Worm (Caenorhabditis elegans): Measurements from ENCODE around the gene F54F2.7.

The F54F2.7 gene

ce11 chrIII:8807246-8807645, at the start of gene F54F2.7:
Gene F54F2.7 (minus strand): TSS chrIII:8807346.
- no peak for TF ChIP-seq F13C5.2 (tag; optimal IDR thresholded peaks at IDR 0.05)
- no peak for TF ChIP-seq ceh-13 (GFP tag; optimal IDR thresholded peaks at IDR 0.05)
- no peak for TF ChIP-seq sea-1 (GFP tag; conservative IDR thresholded peaks at IDR 0.05)
- TF ChIP-seq aly-1 (tag; optimal IDR thresholded peaks at IDR 0.05): no peak
- TF ChIP-seq ceh-36 (tag; optimal IDR thresholded peaks at IDR 0.05): no peak
- no peak for TF ChIP-seq hmg-4 (GFP tag; optimal IDR thresholded peaks at IDR 0.05)
- TF ChIP-seq tra-4 (tag; optimal IDR thresholded peaks at IDR 0.05): no peak
- TF ChIP-seq hmbx-1 (tag; optimal IDR thresholded peaks at IDR 0.05): no peak
- TF ChIP-seq ama-1 (optimal IDR thresholded peaks at IDR 0.05): no peak
- no peak for TF ChIP-seq hnd-1 (tag; optimal IDR thresholded peaks at IDR 0.05)

ce11 chrIII:8851961-8852360, 44.8 kb upstream of the F54F2.7 start, which contains the start of gene plg-1:
Gene plg-1 (plus strand): TSS chrIII:8852261.
- no peak for TF ChIP-seq scrt-1 (GFP tag; IDR thresholded peaks at IDR 0.05)

- TF ChIP-seq tbx-37 (GFP tag; conservative IDR thresholded peaks at IDR 0.05) (peak; percentile 61), hnd-1 (tag; optimal IDR thresholded peaks at IDR 0.05) (no peak)
Measured at ce11 chrIII:8850482-8851047, 43.4 kb upstream of the F54F2.7 start, which contains the start of gene F44E2.9. Gene F44E2.9 (minus strand): TSS chrIII:8850532.

ce11 chrIII:8849507-8849906, 42.4 kb upstream of the F54F2.7 start, which contains the start of gene F44E2.8:
Gene F44E2.8 (minus strand): TSS chrIII:8849877.
- TF ChIP-seq F13C5.2 (tag; optimal IDR thresholded peaks at IDR 0.05) (no peak), aly-1 (tag; optimal IDR thresholded peaks at IDR 0.05) (no peak), hmg-4 (GFP tag; optimal IDR thresholded peaks at IDR 0.05) (no peak)

- TF ChIP-seq tbx-11 (GFP tag; IDR thresholded peaks at IDR 0.05): no peak
- TF ChIP-seq tra-4 (tag; optimal IDR thresholded peaks at IDR 0.05): no peak
- TF ChIP-seq F13C5.2 (tag; optimal IDR thresholded peaks at IDR 0.05): no peak
- no peak for TF ChIP-seq tbx-37 (GFP tag; conservative IDR thresholded peaks at IDR 0.05)
- TF ChIP-seq ceh-13 (GFP tag; optimal IDR thresholded peaks at IDR 0.05): no peak
- no peak for TF ChIP-seq aly-1 (tag; optimal IDR thresholded peaks at IDR 0.05)
- no peak for TF ChIP-seq hmbx-1 (tag; optimal IDR thresholded peaks at IDR 0.05)
- TF ChIP-seq B0310.2 (tag; optimal IDR thresholded peaks at IDR 0.05): no peak
- TF ChIP-seq sea-1 (GFP tag; conservative IDR thresholded peaks at IDR 0.05): no peak
- TF ChIP-seq hnd-1 (tag; optimal IDR thresholded peaks at IDR 0.05): no peak
- no peak for TF ChIP-seq pes-1 (GFP tag; IDR thresholded peaks at IDR 0.05)
- TF ChIP-seq ets-7 (tag; optimal IDR thresholded peaks at IDR 0.05): no peak
- TF ChIP-seq scrt-1 (GFP tag; IDR thresholded peaks at IDR 0.05): no peak
- TF ChIP-seq ceh-36 (tag; optimal IDR thresholded peaks at IDR 0.05): no peak
Measured at ce11 chrIII:8848372-8848771, 41.2 kb upstream of the F54F2.7 start, which contains the start of gene F44E2.7. Gene F44E2.7 (minus strand): TSS chrIII:8848472.

ce11 chrIII:8847722-8848121, 40.6 kb upstream of the F54F2.7 start:
- TF ChIP-seq sea-1 (GFP tag; conservative IDR thresholded peaks at IDR 0.05) (no peak), ceh-13 (GFP tag; optimal IDR thresholded peaks at IDR 0.05) (no peak), flt-1 (GFP tag; IDR thresholded peaks at IDR 0.05) (no peak), ceh-36 (tag; optimal IDR thresholded peaks at IDR 0.05) (no peak), tra-4 (tag; optimal IDR thresholded peaks at IDR 0.05) (no peak), tbx-37 (GFP tag; conservative IDR thresholded peaks at IDR 0.05) (no peak), ama-1 (optimal IDR thresholded peaks at IDR 0.05) (no peak), scrt-1 (GFP tag; IDR thresholded peaks at IDR 0.05) (no peak), tbx-11 (GFP tag; IDR thresholded peaks at IDR 0.05) (no peak), aly-1 (tag; optimal IDR thresholded peaks at IDR 0.05) (no peak)

- no peak for TF ChIP-seq B0310.2 (tag; optimal IDR thresholded peaks at IDR 0.05)
- TF ChIP-seq sea-1 (GFP tag; conservative IDR thresholded peaks at IDR 0.05): no peak
Measured at ce11 chrIII:8845114-8845513, 38.0 kb upstream of the F54F2.7 start, which contains the start of gene F44E2.6. Gene F44E2.6 (minus strand): TSS chrIII:8845214.

ce11 chrIII:8844137-8844536, 37.0 kb upstream of the F54F2.7 start:
- TF ChIP-seq tbx-37 (GFP tag; conservative IDR thresholded peaks at IDR 0.05) (no peak), hnd-1 (tag; optimal IDR thresholded peaks at IDR 0.05) (no peak), tra-4 (tag; optimal IDR thresholded peaks at IDR 0.05) (no peak), ceh-36 (tag; optimal IDR thresholded peaks at IDR 0.05) (no peak), flt-1 (GFP tag; IDR thresholded peaks at IDR 0.05) (no peak), ceh-13 (GFP tag; optimal IDR thresholded peaks at IDR 0.05) (no peak), tbx-11 (GFP tag; IDR thresholded peaks at IDR 0.05) (no peak), scrt-1 (GFP tag; IDR thresholded peaks at IDR 0.05) (no peak), pes-1 (GFP tag; IDR thresholded peaks at IDR 0.05) (no peak), sea-1 (GFP tag; conservative IDR thresholded peaks at IDR 0.05) (no peak), aly-1 (tag; optimal IDR thresholded peaks at IDR 0.05) (no peak), ama-1 (optimal IDR thresholded peaks at IDR 0.05) (no peak), hmbx-1 (tag; optimal IDR thresholded peaks at IDR 0.05) (no peak), F13C5.2 (tag; optimal IDR thresholded peaks at IDR 0.05) (no peak), hmg-4 (GFP tag; optimal IDR thresholded peaks at IDR 0.05) (no peak)

- peak; percentile 18 for TF ChIP-seq hmg-4 (GFP tag; optimal IDR thresholded peaks at IDR 0.05)
- TF ChIP-seq F13C5.2 (tag; optimal IDR thresholded peaks at IDR 0.05): no peak
- TF ChIP-seq flt-1 (GFP tag; IDR thresholded peaks at IDR 0.05): no peak
Measured at ce11 chrIII:8839813-8840212, 32.7 kb upstream of the F54F2.7 start.

Data from whole organism, early embryonic.